Fruit fly (Drosophila melanogaster): ENCODE results near the gene RfC4.

dm6 chr3L:4102496-4103257 is 33.2 kb downstream of the RfC4 start, which contains the start of gene CG14995:
- no peak for TF ChIP-seq Jra (GFP tag; optimal IDR thresholded peaks at IDR 0.05)
- TF ChIP-seq sage (GFP tag; optimal IDR thresholded peaks at IDR 0.05) = peak; percentile 40
- peak; percentile 31 for TF ChIP-seq Sp1 (GFP tag; optimal IDR thresholded peaks at IDR 0.05)
